Worm (Caenorhabditis elegans): ENCODE results near the gene M03C11.9.

The M03C11.9 gene

DNA sequence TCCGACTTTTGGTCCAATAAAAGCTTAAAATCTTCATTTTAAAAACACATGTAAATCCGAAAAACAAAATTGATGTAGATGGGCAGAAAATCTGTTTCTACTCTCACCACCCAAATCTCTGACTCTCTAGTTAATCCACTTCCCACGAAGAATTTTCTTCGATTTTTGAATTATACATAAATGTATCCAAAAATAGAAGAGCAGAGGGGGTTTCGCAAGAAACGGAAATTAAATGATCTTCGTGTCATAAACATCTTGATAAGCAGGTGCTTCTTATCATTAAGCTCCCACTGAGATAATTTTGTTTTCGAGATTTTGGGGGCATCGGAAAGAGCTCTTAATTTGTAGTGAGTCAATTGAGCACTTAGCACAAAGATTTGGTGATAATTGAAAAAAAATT lies 1.9 kb downstream of the M03C11.9 start:
- TF ChIP-seq die-1 (tag; optimal IDR thresholded peaks at IDR 0.05), result no peak

DNA sequence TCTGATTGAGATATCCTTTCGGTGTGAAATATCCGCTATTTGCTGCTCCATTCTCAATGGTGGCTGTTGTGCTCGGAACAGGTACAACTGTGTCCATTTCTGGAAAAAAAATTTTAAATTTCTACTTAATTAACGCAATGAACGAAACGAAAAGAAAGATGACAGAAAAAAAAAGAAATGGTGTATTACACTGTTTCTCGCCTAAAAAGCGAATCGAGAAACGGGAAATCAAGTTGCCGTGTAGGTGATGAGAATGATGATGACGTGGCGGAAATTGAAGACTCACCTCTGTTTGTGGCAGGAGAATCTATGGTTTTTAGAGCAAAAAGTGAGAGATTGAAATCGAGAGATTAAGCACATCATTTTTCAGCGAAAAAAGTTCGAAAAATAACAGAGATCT lies 5.1 kb downstream of the M03C11.9 start, which contains the start of gene C38H2.3:
Gene C38H2.3, minus strand, starts transcription at position 101 of the 400 bp plus-strand sequence.
- TF ChIP-seq lin-54 (GFP tag; optimal IDR thresholded peaks at IDR 0.05), result no peak
- no peak for TF ChIP-seq rcor-1 (GFP tag; IDR thresholded peaks at IDR 0.05)
- TF ChIP-seq F39B2.1 (GFP tag; IDR thresholded peaks at IDR 0.05), result no peak
- no peak for TF ChIP-seq madf-3 (GFP tag; IDR thresholded peaks at IDR 0.05)
- TF ChIP-seq ztf-28 (GFP tag; IDR thresholded peaks at IDR 0.05), result no peak
- no peak for TF ChIP-seq attf-5 (GFP tag; optimal IDR thresholded peaks at IDR 0.05)
- no peak for TF ChIP-seq bed-1 (GFP tag; IDR thresholded peaks at IDR 0.05)
- no peak for TF ChIP-seq B0019.2 (GFP tag; conservative IDR thresholded peaks at IDR 0.05)
- no peak for TF ChIP-seq atf-7 (tag; optimal IDR thresholded peaks at IDR 0.05)
- TF ChIP-seq akir-1 (GFP tag; optimal IDR thresholded peaks at IDR 0.05), result no peak
- TF ChIP-seq nfya-2 (GFP tag; IDR thresholded peaks at IDR 0.05), result no peak
- no peak for TF ChIP-seq lag-1 (GFP tag; IDR thresholded peaks at IDR 0.05)
- TF ChIP-seq nhr-120 (GFP tag; IDR thresholded peaks at IDR 0.05), result no peak
- no peak for TF ChIP-seq K12H6.12 (tag; optimal IDR thresholded peaks at IDR 0.05)
- no peak for TF ChIP-seq F49E8.2 (tag; optimal IDR thresholded peaks at IDR 0.05; ENCODE audit: insufficient read depth)
- no peak for TF ChIP-seq T26A5.8 (tag; optimal IDR thresholded peaks at IDR 0.05)
- TF ChIP-seq nhr-27 (tag; optimal IDR thresholded peaks at IDR 0.05), result no peak

DNA sequence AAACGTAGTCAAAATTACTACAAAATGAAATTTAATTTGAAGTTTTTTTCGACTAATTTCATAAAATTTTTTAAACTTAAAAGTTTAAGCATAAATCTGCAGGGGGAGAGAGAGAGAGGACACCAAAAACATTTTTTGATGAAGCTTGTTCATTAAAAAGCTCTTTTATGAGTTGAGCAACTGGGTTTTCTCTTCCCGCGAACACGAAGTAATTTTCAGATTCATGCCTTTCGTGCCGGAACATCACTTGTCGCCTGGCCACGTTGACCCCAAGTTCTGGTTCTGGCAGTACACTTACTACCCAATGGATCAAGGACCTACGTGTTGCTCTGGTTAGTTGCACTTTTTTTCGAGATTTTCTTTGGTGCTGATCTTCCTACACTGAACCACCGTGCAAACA lies 7.7 kb downstream of the M03C11.9 start:
- TF ChIP-seq snpc-4 (GFP tag; optimal IDR thresholded peaks at IDR 0.05) (no peak), snpc-4 (tag; optimal IDR thresholded peaks at IDR 0.05) (no peak), let-607 (tag; optimal IDR thresholded peaks at IDR 0.05) (no peak), snpc-3.4 (tag; optimal IDR thresholded peaks at IDR 0.05) (no peak), Y53F4B.3 (GFP tag; IDR thresholded peaks at IDR 0.05) (no peak), somi-1 (GFP tag; optimal IDR thresholded peaks at IDR 0.05) (no peak), egl-18 (GFP tag; IDR thresholded peaks at IDR 0.05) (no peak), nhr-27 (tag; optimal IDR thresholded peaks at IDR 0.05) (no peak), dox-1 (GFP tag; IDR thresholded peaks at IDR 0.05) (no peak), athp-1 (tag; optimal IDR thresholded peaks at IDR 0.05) (no peak), mel-28 (tag; optimal IDR thresholded peaks at IDR 0.05; ENCODE audit: borderline replicate concordance) (no peak), Y95B8A.8 (GFP tag; IDR thresholded peaks at IDR 0.05) (no peak), cebp-1 (GFP tag; IDR thresholded peaks at IDR 0.05) (no peak), cebp-1 (tag; optimal IDR thresholded peaks at IDR 0.05) (no peak), Y56A3A.18 (GFP tag; IDR thresholded peaks at IDR 0.05) (no peak), zfh-2 (GFP tag; conservative IDR thresholded peaks at IDR 0.05) (no peak), nfya-1 (tag; optimal IDR thresholded peaks at IDR 0.05; ENCODE audit: borderline replicate concordance, insufficient read depth) (no peak), F57C9.4 (tag; optimal IDR thresholded peaks at IDR 0.05) (no peak), sdz-38 (tag; optimal IDR thresholded peaks at IDR 0.05) (no peak), Y53G8AR.9 (GFP tag; conservative IDR thresholded peaks at IDR 0.05) (no peak), ekl-4 (GFP tag; IDR thresholded peaks at IDR 0.05) (no peak), madf-3 (GFP tag; IDR thresholded peaks at IDR 0.05) (no peak)
